Fruit fly (Drosophila melanogaster) Kc167 (cell line): ENCODE data around the gene CG9948.

Experiments used
- Myc ChIP-seq: fragments of >200 bp; optimal IDR thresholded peaks from 2 replicates; lab custom pipeline; 2017; ENCODE audit warnings: missing external identifiers
- Sin3A ChIP-seq: fragments of >200 bp; optimal IDR thresholded peaks from 2 replicates; lab custom pipeline; 2018; ENCODE audit warnings: missing external identifiers

DNA sequence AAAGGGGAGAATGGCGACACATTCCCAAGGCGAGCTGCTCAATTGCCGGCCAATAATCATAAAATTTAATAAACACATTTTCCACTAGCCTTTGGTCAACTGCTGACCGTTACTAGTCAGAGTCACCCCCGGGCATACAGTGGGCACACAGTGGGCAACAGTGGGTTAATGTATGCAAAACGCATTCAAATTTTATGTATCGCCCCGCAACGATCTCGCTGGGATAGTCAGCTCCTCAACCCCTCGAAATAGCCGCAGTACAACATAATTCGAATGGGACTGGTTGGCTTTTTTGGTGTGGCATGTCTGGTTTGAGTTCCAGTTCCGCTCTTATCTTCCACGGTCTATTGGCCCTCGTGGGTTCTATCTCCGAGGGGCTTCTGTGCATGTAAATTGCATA lies 36.6 kb upstream of the CG9948 start:
- TF ChIP-seq Sin3A (lab: Kevin White, UChicago) (no peak), Myc (lab: Kevin White, UChicago) (no peak)
